Worm (Caenorhabditis elegans) whole organism, mixed stage, embryonic: Measurements from ENCODE around the gene clec-83.

Experiments used
- blmp-1 ChIP-seq: fragments of 150-350 bp; optimal IDR thresholded peaks from 2 replicates; lab custom pipeline; 2014; ENCODE audit warnings: missing biosample characterization, missing genetic modification characterization
- ces-1 ChIP-seq: fragments of 150-350 bp; optimal IDR thresholded peaks from 2 replicates; lab custom pipeline; 2014; ENCODE audit warnings: missing biosample characterization, missing genetic modification reagents, missing genetic modification characterization
- elt-1 ChIP-seq: sonication (generic microtip); optimal IDR thresholded peaks from 2 replicates; lab custom pipeline; 2017; ENCODE audit warnings: missing genetic modification characterization, mild to moderate bottlenecking, missing compliant biosample characterization, antibody characterized with exemption, moderate library complexity, borderline replicate concordance; ENCODE audit not compliant: insufficient read depth
- elt-3 ChIP-seq: fragments of 150-350 bp; optimal IDR thresholded peaks from 2 replicates; lab custom pipeline; 2014; ENCODE audit warnings: missing biosample characterization, missing genetic modification characterization
- lin-13 ChIP-seq: fragments of 150-350 bp; optimal IDR thresholded peaks from 2 replicates; lab custom pipeline; 2014; ENCODE audit warnings: missing biosample characterization, missing genetic modification characterization
- lin-32 ChIP-seq: fragments of 200-800 bp; sonication (Bioruptor generic); optimal IDR thresholded peaks from 2 replicates; lab custom pipeline; 2018; ENCODE audit warnings: mild to moderate bottlenecking, missing genetic modification characterization, missing compliant biosample characterization
- mep-1 ChIP-seq: fragments of 150-350 bp; optimal IDR thresholded peaks from 2 replicates; lab custom pipeline; 2017; ENCODE audit warnings: missing biosample characterization, missing genetic modification reagents, missing genetic modification characterization, inconsistent platforms
- pha-4 ChIP-seq: fragments of 150-350 bp; optimal IDR thresholded peaks from 2 replicates; lab custom pipeline; 2018; ENCODE audit warnings: missing biosample characterization, missing genetic modification reagents, missing genetic modification characterization
- unc-39 ChIP-seq: fragments of 150-350 bp; optimal IDR thresholded peaks from 2 replicates; lab custom pipeline; 2014; ENCODE audit warnings: missing biosample characterization, missing genetic modification characterization
- unc-62 ChIP-seq: fragments of 150-350 bp; optimal IDR thresholded peaks from 2 replicates; lab custom pipeline; 2014; ENCODE audit warnings: missing biosample characterization, missing genetic modification reagents, missing genetic modification characterization
- zip-8 ChIP-seq: fragments of 150-350 bp; optimal IDR thresholded peaks from 2 replicates; lab custom pipeline; 2014; ENCODE audit warnings: missing biosample characterization, missing genetic modification characterization
- ztf-11 ChIP-seq: fragments of 150-350 bp; optimal IDR thresholded peaks from 2 replicates; lab custom pipeline; 2014; ENCODE audit warnings: missing biosample characterization, missing genetic modification characterization

- no peak for TF ChIP-seq lin-13
- TF ChIP-seq unc-39 (tag; lab: Kevin White, UChicago), result no peak
- no peak for TF ChIP-seq ztf-11 (tag; lab: Kevin White, UChicago)
- no peak for TF ChIP-seq elt-1 (tag; lab: Kevin White, UChicago)
- TF ChIP-seq lin-32 (GFP tag; lab: Kevin White, UChicago), result no peak
- no peak for TF ChIP-seq mep-1
- no peak for TF ChIP-seq pha-4 (tag; lab: Kevin White, UChicago)
- no peak for TF ChIP-seq blmp-1 (tag; lab: Kevin White, UChicago)
- no peak for TF ChIP-seq elt-3
- no peak for TF ChIP-seq unc-62 (GFP tag; lab: Kevin White, UChicago)
- TF ChIP-seq ces-1 (GFP tag; lab: Kevin White, UChicago), result no peak
- TF ChIP-seq zip-8 (tag; lab: Kevin White, UChicago), result no peak
Observed at ce11 chrIV:2851625-2852024, 10.4 kb upstream of the clec-83 start.
